Fruit fly (Drosophila melanogaster) whole organism, embryonic: ENCODE measurements around the gene PolA1.
A peak's percentile ranks its signal among the peaks of the same experiment; 100 is the strongest.

Source experiments
- Atf6 ChIP-seq: fragments of 200-800 bp; sonication (Bioruptor generic); IDR thresholded peaks from 2 replicates; pipeline ENCODE4 v1.3.6; 2022; ENCODE audit warnings: missing biosample characterization, missing genetic modification characterization
- CG12104 ChIP-seq: fragments of 200-800 bp; sonication (Bioruptor generic); optimal IDR thresholded peaks from 3 replicates; lab custom pipeline; 2016; ENCODE audit warnings: missing biosample characterization, missing genetic modification characterization
- CG13775 ChIP-seq: fragments of 200-800 bp; sonication (Bioruptor generic); optimal IDR thresholded peaks from 3 replicates; lab custom pipeline; 2017; ENCODE audit warnings: missing biosample characterization, mild to moderate bottlenecking, missing genetic modification characterization
- CG13894 ChIP-seq: fragments of 200-800 bp; sonication (Bioruptor generic); optimal IDR thresholded peaks from 3 replicates; lab custom pipeline; 2018; ENCODE audit warnings: missing biosample characterization, mild to moderate bottlenecking, missing genetic modification characterization, moderate library complexity
- CG14667 ChIP-seq: fragments of 200-800 bp; sonication (Bioruptor generic); IDR thresholded peaks from 2 replicates; pipeline ENCODE4 v1.3.6; 2022; ENCODE audit warnings: missing biosample characterization, missing genetic modification characterization
- CG15269 ChIP-seq: fragments of 200-800 bp; sonication (Bioruptor generic); optimal IDR thresholded peaks from 2 replicates; lab custom pipeline; 2018; ENCODE audit warnings: missing biosample characterization, mild to moderate bottlenecking, missing genetic modification characterization, moderate library complexity
- CG17186 ChIP-seq: fragments of 200-800 bp; sonication (Bioruptor generic); optimal IDR thresholded peaks from 3 replicates; lab custom pipeline; 2017; ENCODE audit warnings: missing biosample characterization, missing genetic modification reagents, missing genetic modification characterization
- CG17829 ChIP-seq: fragments of 200-800 bp; optimal IDR thresholded peaks from 2 replicates; lab custom pipeline; 2019; ENCODE audit warnings: missing biosample characterization, mild to moderate bottlenecking, missing genetic modification characterization, moderate library complexity
- CG18011 ChIP-seq: fragments of 200-800 bp; sonication (Bioruptor generic); optimal IDR thresholded peaks from 2 replicates; lab custom pipeline; 2017; ENCODE audit warnings: missing biosample characterization, missing genetic modification characterization, mild to moderate bottlenecking, moderate library complexity, missing genotype
- CG2712 ChIP-seq: fragments of 200-800 bp; optimal IDR thresholded peaks from 3 replicates; lab custom pipeline; 2019; ENCODE audit warnings: missing biosample characterization, mild to moderate bottlenecking, missing genetic modification characterization, moderate library complexity
- CG31441 ChIP-seq: fragments of 200-800 bp; sonication (Bioruptor generic); IDR thresholded peaks from 2 replicates; pipeline ENCODE4 v1.3.6; 2022; ENCODE audit warnings: missing biosample characterization, missing genetic modification characterization
- CG33557 ChIP-seq: fragments of 200-800 bp; sonication (Bioruptor generic); optimal IDR thresholded peaks from 2 replicates; lab custom pipeline; 2019; ENCODE audit warnings: missing biosample characterization, mild to moderate bottlenecking, missing genetic modification characterization, moderate library complexity
- CG3726 ChIP-seq: fragments of 200-800 bp; sonication (Bioruptor generic); IDR thresholded peaks from 3 replicates; pipeline ENCODE4, ENCODE4 v1.3.6; 2022; ENCODE audit warnings: missing biosample characterization, missing genetic modification characterization
- CG3995 ChIP-seq: fragments of 200-800 bp; sonication (Bioruptor generic); optimal IDR thresholded peaks from 3 replicates; lab custom pipeline; 2016; ENCODE audit warnings: missing biosample characterization, missing genetic modification characterization
- CG4424 ChIP-seq: fragments of 200-800 bp; sonication (Bioruptor generic); optimal IDR thresholded peaks from 3 replicates; lab custom pipeline; 2016; ENCODE audit warnings: missing biosample characterization, missing genetic modification characterization
- CG6791 ChIP-seq: fragments of 200-800 bp; sonication (Bioruptor generic); IDR thresholded peaks from 3 replicates; pipeline ENCODE4 v1.3.6; 2022; ENCODE audit warnings: missing biosample characterization, missing genetic modification characterization; ENCODE audit not compliant: partially characterized antibody
- CG7963 ChIP-seq: fragments of 200-800 bp; sonication (Bioruptor generic); IDR thresholded peaks from 3 replicates; pipeline ENCODE4 v1.3.6; 2022; ENCODE audit warnings: missing biosample characterization, missing genetic modification characterization; ENCODE audit not compliant: partially characterized antibody
- CG9609 ChIP-seq: fragments of 200-800 bp; sonication (Bioruptor generic); optimal IDR thresholded peaks from 3 replicates; lab custom pipeline; 2016; ENCODE audit warnings: missing biosample characterization, missing genetic modification characterization
- CG9797 ChIP-seq: fragments of 200-800 bp; sonication (Bioruptor generic); optimal IDR thresholded peaks from 3 replicates; lab custom pipeline; 2018; ENCODE audit warnings: missing biosample characterization, mild to moderate bottlenecking, missing genetic modification characterization
- Ets65A ChIP-seq: fragments of 200-800 bp; sonication (Bioruptor generic); peaks from one replicate; lab custom pipeline; 2016; ENCODE audit warnings: missing biosample characterization, missing genetic modification characterization
- GATAe ChIP-seq: fragments of 200-800 bp; sonication (Bioruptor generic); conservative IDR thresholded peaks from 2 replicates; pipeline ENCODE4 v1.3.6; 2022; ENCODE audit warnings: missing biosample characterization, missing genetic modification characterization
- Hand ChIP-seq: fragments of 200-800 bp; sonication (Bioruptor generic); optimal IDR thresholded peaks from 2 replicates; lab custom pipeline; 2017; ENCODE audit warnings: mild to moderate bottlenecking, missing biosample characterization, missing genetic modification reagents, missing genetic modification characterization
- Hr78 ChIP-seq, 2 experiments: fragments of 200-800 bp in 1 of 2; fragments of >200 bp in 1 of 2; sonication (Bioruptor generic) in 1 of 2; optimal IDR thresholded peaks; 2 replicates each; lab custom pipeline; 2017 to 2019; ENCODE audit warnings: missing biosample characterization in 2 of 2, missing genetic modification characterization in 2 of 2, mild to moderate bottlenecking in 1 of 2, moderate library complexity in 1 of 2
- Meics ChIP-seq: fragments of 200-800 bp; sonication (Bioruptor generic); optimal IDR thresholded peaks from 2 replicates; lab custom pipeline; 2017; ENCODE audit warnings: missing biosample characterization, mild to moderate bottlenecking, missing genetic modification characterization
- NC2β ChIP-seq: fragments of 200-800 bp; sonication (Bioruptor generic); optimal IDR thresholded peaks from 2 replicates; lab custom pipeline; 2016; ENCODE audit warnings: missing biosample characterization, missing genetic modification characterization
- Nf-YA ChIP-seq: fragments of 200-800 bp; sonication (Bioruptor generic); IDR thresholded peaks from 2 replicates; pipeline ENCODE4 v1.3.6; 2022; ENCODE audit warnings: missing biosample characterization, missing genetic modification characterization
- Six4 ChIP-seq: fragments of 200-800 bp; sonication (Bioruptor generic); optimal IDR thresholded peaks from 2 replicates; lab custom pipeline; 2016; ENCODE audit warnings: missing biosample characterization, missing genetic modification characterization
- Sox100B ChIP-seq: fragments of 200-800 bp; sonication (Bioruptor generic); optimal IDR thresholded peaks from 3 replicates; lab custom pipeline; 2018; ENCODE audit warnings: missing biosample characterization, mild to moderate bottlenecking, missing genetic modification characterization
- ab ChIP-seq: fragments of 200-800 bp; sonication (Bioruptor generic); optimal IDR thresholded peaks from 2 replicates; lab custom pipeline; 2016; ENCODE audit warnings: missing biosample characterization, missing genetic modification characterization
- ac ChIP-seq: fragments of 200-800 bp; sonication (Bioruptor generic); optimal IDR thresholded peaks from 3 replicates; lab custom pipeline; 2017; ENCODE audit warnings: missing biosample characterization, mild to moderate bottlenecking, missing genetic modification characterization
- bab2 ChIP-seq: fragments of 200-800 bp; sonication (Bioruptor generic); optimal IDR thresholded peaks from 2 replicates; lab custom pipeline; 2016; ENCODE audit warnings: missing biosample characterization, missing genetic modification characterization
- btn ChIP-seq: fragments of 200-800 bp; sonication (Bioruptor generic); optimal IDR thresholded peaks from 2 replicates; lab custom pipeline; 2016; ENCODE audit warnings: missing biosample characterization, missing genetic modification characterization
- corto ChIP-seq: fragments of 200-800 bp; sonication (Bioruptor generic); optimal IDR thresholded peaks from 2 replicates; lab custom pipeline; 2016; ENCODE audit warnings: missing biosample characterization, mild to moderate bottlenecking, missing genetic modification characterization, moderate library complexity
- eve ChIP-seq, 2 experiments: fragments of >200 bp; optimal IDR thresholded peaks; 2 replicates each; lab custom pipeline; 2017; ENCODE audit warnings: missing biosample characterization in 2 of 2, missing genetic modification characterization in 2 of 2
- ewg ChIP-seq: fragments of 200-800 bp; sonication (Bioruptor generic); optimal IDR thresholded peaks from 3 replicates; lab custom pipeline; 2017; ENCODE audit warnings: mild to moderate bottlenecking, missing biosample characterization, missing genetic modification reagents, missing genetic modification characterization
- gce ChIP-seq: fragments of 200-800 bp; sonication (Bioruptor generic); IDR thresholded peaks from 3 replicates; pipeline ENCODE4 v1.3.6; 2022; ENCODE audit warnings: missing biosample characterization, missing genetic modification characterization
- gsb ChIP-seq: fragments of 200-800 bp; sonication (Bioruptor generic); IDR thresholded peaks from 2 replicates; pipeline ENCODE4 v1.3.6; 2022; ENCODE audit warnings: missing biosample characterization, missing genetic modification characterization
- hkb ChIP-seq, 2 experiments: fragments of 200-800 bp in 1 of 2; fragments of >200 bp in 1 of 2; sonication (Bioruptor generic) in 1 of 2; IDR thresholded peaks in 1 of 2; optimal IDR thresholded peaks in 1 of 2; 2 replicates each; pipeline versions ENCODE4 v1.3.6 to Lab custom; 2017 to 2022; ENCODE audit warnings: missing biosample characterization in 1 of 2, missing genetic modification characterization in 1 of 2
- inv ChIP-seq: fragments of 200-800 bp; sonication (Bioruptor generic); IDR thresholded peaks from 2 replicates; pipeline ENCODE4 v1.3.6; 2022; ENCODE audit warnings: missing biosample characterization, missing genetic modification characterization; ENCODE audit not compliant: partially characterized antibody
- knrl ChIP-seq: fragments of 200-800 bp; sonication (Bioruptor generic); IDR thresholded peaks from 3 replicates; pipeline ENCODE4 v1.3.6; 2022; ENCODE audit warnings: missing biosample characterization, missing genetic modification characterization; ENCODE audit not compliant: partially characterized antibody
- mam ChIP-seq: fragments of 200-800 bp; sonication (Bioruptor generic); optimal IDR thresholded peaks from 3 replicates; lab custom pipeline; 2016; ENCODE audit warnings: missing biosample characterization, missing genetic modification characterization
- mirr ChIP-seq: fragments of 200-800 bp; sonication (Bioruptor generic); optimal IDR thresholded peaks from 3 replicates; lab custom pipeline; 2018; ENCODE audit warnings: missing biosample characterization, mild to moderate bottlenecking, missing genetic modification characterization
- peb ChIP-seq: fragments of 200-800 bp; sonication (Bioruptor generic); IDR thresholded peaks from 2 replicates; pipeline ENCODE4 v1.3.6; 2022; ENCODE audit warnings: missing biosample characterization, missing genetic modification characterization
- phol ChIP-seq: fragments of 200-800 bp; sonication (Bioruptor generic); optimal IDR thresholded peaks from 3 replicates; lab custom pipeline; 2018; ENCODE audit warnings: missing biosample characterization, mild to moderate bottlenecking, missing genetic modification characterization, moderate library complexity
- pum ChIP-seq: fragments of 200-800 bp; sonication (Bioruptor generic); optimal IDR thresholded peaks from 2 replicates; lab custom pipeline; 2016; ENCODE audit warnings: missing biosample characterization, missing genetic modification characterization
- sd ChIP-seq: fragments of 200-800 bp; sonication (Bioruptor generic); optimal IDR thresholded peaks from 3 replicates; lab custom pipeline; 2018; ENCODE audit warnings: missing biosample characterization, mild to moderate bottlenecking, missing genetic modification characterization, moderate library complexity
- sisA ChIP-seq: fragments of 200-800 bp; sonication (Bioruptor generic); IDR thresholded peaks from 2 replicates; pipeline ENCODE4 v1.3.6; 2022; ENCODE audit warnings: missing biosample characterization, missing genetic modification characterization
- vvl ChIP-seq: fragments of 200-800 bp; sonication (Bioruptor generic); IDR thresholded peaks from 2 replicates; pipeline ENCODE4 v1.3.6; 2022; ENCODE audit warnings: missing biosample characterization, missing genetic modification characterization
- yki ChIP-seq: fragments of >200 bp; optimal IDR thresholded peaks from 3 replicates; lab custom pipeline; 2018
- zfh2 ChIP-seq: fragments of 200-800 bp; sonication (Bioruptor generic); optimal IDR thresholded peaks from 2 replicates; lab custom pipeline; 2016; ENCODE audit warnings: missing biosample characterization, missing genetic modification characterization

The PolA1 gene

DNA sequence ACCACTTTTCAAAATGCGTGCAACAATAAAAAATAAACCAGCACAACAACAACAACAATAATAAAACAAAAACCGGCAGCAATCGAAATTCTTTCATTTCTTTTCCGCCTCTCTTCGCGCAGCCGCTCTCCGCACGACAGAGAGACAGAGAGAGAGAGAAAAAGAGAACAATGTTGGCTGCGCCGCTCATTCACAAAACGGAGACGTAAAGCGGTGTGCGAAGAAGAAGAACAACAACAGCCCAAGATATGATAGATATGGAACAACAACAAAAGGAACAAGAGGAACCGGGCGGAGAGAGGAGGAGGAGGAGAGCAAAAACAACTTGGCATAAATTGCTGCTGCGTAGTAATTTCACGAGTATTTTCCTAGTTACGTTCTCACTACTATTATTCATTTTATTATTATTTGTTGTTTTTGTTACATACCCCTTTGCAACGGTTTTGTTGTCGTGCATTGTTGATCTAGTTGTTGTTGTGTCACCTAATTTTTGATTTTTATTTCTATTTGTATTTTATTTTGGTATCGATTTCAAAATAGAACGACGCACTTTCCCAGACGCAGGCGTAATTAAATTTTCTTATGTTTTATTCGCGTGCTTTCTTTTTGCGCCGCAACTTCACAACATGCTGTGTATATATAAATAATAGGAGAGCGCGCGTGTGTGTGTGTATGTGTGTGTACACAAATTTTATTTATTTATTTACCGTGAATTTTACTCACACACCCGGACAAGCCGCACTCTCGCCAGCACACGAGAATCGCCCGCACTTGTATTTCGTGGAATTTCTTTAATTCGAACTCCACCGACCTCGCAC is 53.0 kb downstream of the PolA1 start:
- no peak for TF ChIP-seq btn (GFP tag; lab: Kevin White, UChicago)
- no peak for TF ChIP-seq phol
- no peak for TF ChIP-seq CG6791 (GFP tag; lab: Robert Waterston, UW)
- TF ChIP-seq eve (GFP tag; optimal IDR thresholded peaks at IDR 0.05; lab: Kevin White, UChicago), result peak in 1 of 2 experiments; percentile 91
- no peak for TF ChIP-seq CG7963 (GFP tag; lab: Robert Waterston, UW)
- TF ChIP-seq Hand (GFP tag; lab: Kevin White, UChicago), result peak; percentile 3
- TF ChIP-seq inv (GFP tag; lab: Robert Waterston, UW), result no peak
- TF ChIP-seq CG13894 (tag; lab: Kevin White, UChicago), result no peak
- TF ChIP-seq Nf-YA (GFP tag; lab: Robert Waterston, UW), result no peak
- no peak for TF ChIP-seq CG3726 (GFP tag; lab: Robert Waterston, UW)
- TF ChIP-seq GATAe (GFP tag; lab: Robert Waterston, UW), result no peak
- no peak for TF ChIP-seq pum (GFP tag; lab: Kevin White, UChicago)
- TF ChIP-seq CG14667 (GFP tag; lab: Robert Waterston, UW), result no peak
- TF ChIP-seq NC2β (GFP tag; lab: Kevin White, UChicago), result no peak
- no peak for TF ChIP-seq Six4
- no peak for TF ChIP-seq mam (GFP tag; lab: Kevin White, UChicago)
- peak; percentile 32 for TF ChIP-seq Sox100B (GFP tag; lab: Kevin White, UChicago)
- no peak for TF ChIP-seq bab2
- TF ChIP-seq CG9797 (GFP tag; lab: Kevin White, UChicago), result no peak
- no peak for TF ChIP-seq Atf6 (GFP tag; lab: Robert Waterston, UW)
- no peak for TF ChIP-seq ac (GFP tag; lab: Kevin White, UChicago)
- TF ChIP-seq yki (lab: Kevin White, UChicago), result peak; percentile 92
- TF ChIP-seq CG13775 (GFP tag; lab: Kevin White, UChicago), result no peak
- no peak for TF ChIP-seq Meics (GFP tag; lab: Kevin White, UChicago)
- peak; percentile 93 for TF ChIP-seq ewg (GFP tag; lab: Kevin White, UChicago)
- TF ChIP-seq CG31441 (GFP tag; lab: Robert Waterston, UW), result no peak
- TF ChIP-seq CG12104, result no peak
- TF ChIP-seq corto (GFP tag; lab: Kevin White, UChicago), result no peak
- no peak for TF ChIP-seq hkb (optimal IDR thresholded peaks at IDR 0.05; lab: Kevin White, UChicago)
- TF ChIP-seq hkb (GFP tag; IDR thresholded peaks at IDR 0.05; lab: Robert Waterston, UW), result no peak
- no peak for TF ChIP-seq Ets65A (GFP tag; lab: Kevin White, UChicago)
- TF ChIP-seq CG33557 (GFP tag; lab: Kevin White, UChicago), result no peak
- no peak for TF ChIP-seq CG9609 (GFP tag; lab: Kevin White, UChicago)
- no peak for TF ChIP-seq CG15269 (tag; lab: Kevin White, UChicago)
- TF ChIP-seq vvl, result no peak
- no peak for TF ChIP-seq gsb
- peak; percentile 0 for TF ChIP-seq CG17829
- TF ChIP-seq CG17186 (GFP tag; lab: Kevin White, UChicago), result no peak
- peak; percentile 94 for TF ChIP-seq sd (tag; lab: Kevin White, UChicago)
- no peak for TF ChIP-seq sisA (GFP tag; lab: Robert Waterston, UW)
- TF ChIP-seq CG3995, result no peak
- no peak for TF ChIP-seq CG2712
- TF ChIP-seq CG18011, result no peak
- TF ChIP-seq CG4424 (GFP tag; lab: Kevin White, UChicago), result no peak
- no peak for TF ChIP-seq ab (GFP tag; lab: Kevin White, UChicago)
- TF ChIP-seq peb (GFP tag; lab: Robert Waterston, UW), result no peak
- TF ChIP-seq knrl, result no peak
- TF ChIP-seq mirr (GFP tag; lab: Kevin White, UChicago), result peak; percentile 20
- TF ChIP-seq zfh2 (GFP tag; lab: Kevin White, UChicago), result no peak
- TF ChIP-seq gce (GFP tag; lab: Robert Waterston, UW), result no peak
- TF ChIP-seq Hr78 (GFP tag; optimal IDR thresholded peaks at IDR 0.05; lab: Kevin White, UChicago), result no peak
